Worm (Caenorhabditis elegans): ENCODE data around the gene K11E4.6.

DNA sequence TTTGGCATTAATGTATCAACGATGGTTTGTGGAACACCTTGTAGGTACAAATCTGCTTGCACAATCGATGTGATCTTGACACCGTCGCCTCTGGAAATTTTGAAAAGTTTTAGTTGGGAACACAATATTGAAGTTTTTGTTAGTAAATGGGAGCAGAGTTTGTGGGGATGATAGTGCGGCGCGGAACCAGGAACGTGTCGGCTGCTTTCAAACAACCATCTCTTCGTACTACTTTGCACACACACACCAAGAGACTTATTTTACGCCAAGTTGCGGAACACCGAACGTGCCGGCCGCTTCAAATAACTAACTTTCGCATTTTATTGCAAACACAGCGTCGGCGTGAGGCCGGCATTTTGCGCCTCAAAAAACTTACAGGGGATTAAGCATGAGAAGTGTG is 15.4 kb upstream of the K11E4.6 start:
- no peak for TF ChIP-seq elt-1 (tag; optimal IDR thresholded peaks at IDR 0.05)
- no peak for TF ChIP-seq nhr-6 (tag; optimal IDR thresholded peaks at IDR 0.05)
- no peak for TF ChIP-seq ZK546.5 (tag; optimal IDR thresholded peaks at IDR 0.05)
- no peak for TF ChIP-seq mdl-1 (tag; optimal IDR thresholded peaks at IDR 0.05)
- no peak for TF ChIP-seq lin-13 (GFP tag; optimal IDR thresholded peaks at IDR 0.05)
- TF ChIP-seq blmp-1 (tag; optimal IDR thresholded peaks at IDR 0.05; ENCODE audit: insufficient read depth) = no peak
- no peak for TF ChIP-seq fos-1 (tag; optimal IDR thresholded peaks at IDR 0.05)
- no peak for TF ChIP-seq zag-1 (tag; optimal IDR thresholded peaks at IDR 0.05)

Data from whole organism, L2 larva.